Fruit fly (Drosophila melanogaster) whole organism, wandering third instar larva: ENCODE data around the gene Fim.

Experiments
- Abd-B ChIP-seq: fragments of >200 bp; optimal IDR thresholded peaks from 2 replicates; lab custom pipeline; 2017; ENCODE audit warnings: missing biosample characterization, missing genetic modification characterization
- CG32264 ChIP-seq: fragments of 200-800 bp; sonication (Bioruptor generic); optimal IDR thresholded peaks from 2 replicates; lab custom pipeline; 2016; ENCODE audit warnings: missing biosample characterization, missing genetic modification characterization
- CG9705 ChIP-seq: fragments of 200-800 bp; sonication (Bioruptor generic); optimal IDR thresholded peaks from 2 replicates; lab custom pipeline; 2018; ENCODE audit warnings: missing biosample characterization, mild to moderate bottlenecking, missing genetic modification characterization
- CrebA ChIP-seq: fragments of 200-800 bp; sonication (Bioruptor generic); optimal IDR thresholded peaks from 2 replicates; lab custom pipeline; 2016; ENCODE audit warnings: missing biosample characterization, mild to moderate bottlenecking, missing genetic modification characterization, borderline replicate concordance
- Dfd ChIP-seq: fragments of >200 bp; optimal IDR thresholded peaks from 2 replicates; lab custom pipeline; 2017; ENCODE audit warnings: missing biosample characterization, missing genetic modification characterization
- HLH106 ChIP-seq: fragments of 200-800 bp; optimal IDR thresholded peaks from 3 replicates; lab custom pipeline; 2019; ENCODE audit warnings: missing biosample characterization, mild to moderate bottlenecking, missing genetic modification characterization, moderate library complexity
- Hnf4 ChIP-seq: fragments of 200-800 bp; sonication (Bioruptor generic); optimal IDR thresholded peaks from 2 replicates; lab custom pipeline; 2016; ENCODE audit warnings: missing biosample characterization, mild to moderate bottlenecking, missing genetic modification characterization
- Hr78 ChIP-seq: fragments of >200 bp; optimal IDR thresholded peaks from 2 replicates; lab custom pipeline; 2017; ENCODE audit warnings: missing biosample characterization, missing genetic modification characterization
- Jra ChIP-seq: sonication (Bioruptor generic); optimal IDR thresholded peaks from 2 replicates; lab custom pipeline; 2016; ENCODE audit warnings: missing biosample characterization, missing genetic modification characterization
- OdsH ChIP-seq: fragments of 200-800 bp; sonication (Bioruptor generic); optimal IDR thresholded peaks from 2 replicates; lab custom pipeline; 2016; ENCODE audit warnings: missing biosample characterization, mild to moderate bottlenecking, missing genetic modification characterization
- Rel ChIP-seq, 2 experiments: fragments of 200-800 bp; sonication (Bioruptor generic) in 1 of 2; optimal IDR thresholded peaks; 2 replicates in 1 of 2; 3 replicates in 1 of 2; lab custom pipeline; 2016 to 2019; ENCODE audit warnings: mild to moderate bottlenecking in 2 of 2, missing biosample characterization in 2 of 2, missing genetic modification characterization in 2 of 2, moderate library complexity in 1 of 2
- Sp1 ChIP-seq: fragments of 200-800 bp; sonication (Bioruptor generic); optimal IDR thresholded peaks from 3 replicates; lab custom pipeline; 2019; ENCODE audit warnings: missing biosample characterization, mild to moderate bottlenecking, missing genetic modification characterization, moderate library complexity
- br ChIP-seq: fragments of 200-800 bp; sonication (Bioruptor generic); optimal IDR thresholded peaks from 2 replicates; lab custom pipeline; 2016; ENCODE audit warnings: missing biosample characterization, missing genetic modification characterization
- brk ChIP-seq: fragments of 200-800 bp; sonication (Bioruptor generic); optimal IDR thresholded peaks from 2 replicates; lab custom pipeline; 2016; ENCODE audit warnings: missing biosample characterization, mild to moderate bottlenecking, missing genetic modification characterization
- dl ChIP-seq, 2 experiments: fragments of 175-275, 200-275 bp in 1 of 2; fragments of 200-275 bp in 1 of 2; sonication (Bioruptor generic); optimal IDR thresholded peaks; lab custom pipeline; 2018; ENCODE audit warnings: mild to moderate bottlenecking in 2 of 2, missing biosample characterization in 2 of 2, missing genetic modification characterization in 2 of 2, moderate library complexity in 2 of 2; ENCODE audit not compliant: partially characterized antibody in 2 of 2, insufficient read depth in 1 of 2
- dmrt93B ChIP-seq: fragments of 200-800 bp; sonication (Bioruptor generic); optimal IDR thresholded peaks from 2 replicates; lab custom pipeline; 2018; ENCODE audit warnings: missing biosample characterization, mild to moderate bottlenecking, missing genetic modification characterization
- dsf ChIP-seq: sonication (Bioruptor generic); optimal IDR thresholded peaks from 2 replicates; lab custom pipeline; 2016; ENCODE audit warnings: missing biosample characterization, missing genetic modification characterization, borderline replicate concordance
- ey ChIP-seq: fragments of 200-800 bp; sonication (Bioruptor generic); optimal IDR thresholded peaks from 2 replicates; lab custom pipeline; 2016; ENCODE audit warnings: missing biosample characterization, missing genetic modification characterization
- foxo ChIP-seq, 2 experiments: fragments of 200-800 bp; sonication (Bioruptor generic); optimal IDR thresholded peaks; 2 replicates in 1 of 2; 3 replicates in 1 of 2; lab custom pipeline; 2016 to 2017; ENCODE audit warnings: missing biosample characterization in 2 of 2, missing genetic modification characterization in 2 of 2
- fru ChIP-seq: fragments of 200-800 bp; sonication (Bioruptor generic); optimal IDR thresholded peaks from 3 replicates; lab custom pipeline; 2016; ENCODE audit warnings: missing biosample characterization, mild to moderate bottlenecking, missing genetic modification characterization
- h ChIP-seq: fragments of 200-800 bp; sonication (Bioruptor generic); optimal IDR thresholded peaks from 3 replicates; lab custom pipeline; 2016; ENCODE audit warnings: missing biosample characterization, mild to moderate bottlenecking, missing genetic modification characterization
- jim ChIP-seq: fragments of 175-275, 200-325 bp; sonication (Bioruptor generic); optimal IDR thresholded peaks from 2 replicates; lab custom pipeline; 2016; ENCODE audit warnings: missing biosample characterization, mild to moderate bottlenecking, missing genetic modification characterization
- lola ChIP-seq: fragments of >200 bp; optimal IDR thresholded peaks from 2 replicates; lab custom pipeline; 2017; ENCODE audit warnings: missing biosample characterization, missing genetic modification characterization
- psq ChIP-seq: fragments of 200-800 bp; sonication (Bioruptor generic); optimal IDR thresholded peaks from 3 replicates; lab custom pipeline; 2017; ENCODE audit warnings: missing biosample characterization, mild to moderate bottlenecking, missing genetic modification characterization, moderate library complexity
- rgr ChIP-seq: fragments of 200-800 bp; sonication (Bioruptor generic); optimal IDR thresholded peaks from 3 replicates; lab custom pipeline; 2016; ENCODE audit warnings: missing biosample characterization, mild to moderate bottlenecking, missing genetic modification characterization
- sage ChIP-seq: fragments of 200-800 bp; sonication (Bioruptor generic); optimal IDR thresholded peaks from 2 replicates; lab custom pipeline; 2016; ENCODE audit warnings: missing biosample characterization, mild to moderate bottlenecking, missing genetic modification characterization
- sv ChIP-seq: fragments of 200-800 bp; sonication (Bioruptor generic); optimal IDR thresholded peaks from 3 replicates; lab custom pipeline; 2016; ENCODE audit warnings: missing biosample characterization, missing genetic modification characterization
- tai ChIP-seq: sonication (Bioruptor generic); optimal IDR thresholded peaks from 2 replicates; lab custom pipeline; 2016; ENCODE audit warnings: missing biosample characterization, missing genetic modification characterization
- usp ChIP-seq: fragments of >200 bp; optimal IDR thresholded peaks from 2 replicates; lab custom pipeline; 2017; ENCODE audit warnings: missing biosample characterization, missing genetic modification characterization
- woc ChIP-seq: sonication (Bioruptor generic); optimal IDR thresholded peaks from 2 replicates; lab custom pipeline; 2016; ENCODE audit warnings: missing biosample characterization, mild to moderate bottlenecking, missing genetic modification characterization

Gene Fim

dm6 chrX:17302202-17303061, 703 bp upstream of the Fim start:
- TF ChIP-seq dmrt93B (GFP tag; lab: Kevin White, UChicago), result no peak
- no peak for TF ChIP-seq lola (GFP tag; lab: Kevin White, UChicago)
- no peak for TF ChIP-seq sage (GFP tag; lab: Kevin White, UChicago)
- no peak for TF ChIP-seq brk (GFP tag; lab: Kevin White, UChicago)
- peak; percentile 1 for TF ChIP-seq HLH106
- TF ChIP-seq Jra (GFP tag; lab: Kevin White, UChicago), result no peak
- TF ChIP-seq Dfd (GFP tag; lab: Kevin White, UChicago), result no peak
- no peak for TF ChIP-seq CrebA (GFP tag; lab: Kevin White, UChicago)
- TF ChIP-seq Sp1 (GFP tag; lab: Kevin White, UChicago), result peak; percentile 10
- TF ChIP-seq h (GFP tag; lab: Kevin White, UChicago), result peak; percentile 36
- no peak for TF ChIP-seq fru (GFP tag; lab: Kevin White, UChicago)
- TF ChIP-seq Rel (GFP tag; optimal IDR thresholded peaks at IDR 0.05; lab: Kevin White, UChicago), result no peak
- peak; percentile 42 for TF ChIP-seq Rel (tag; optimal IDR thresholded peaks at IDR 0.05; lab: Kevin White, UChicago)

- TF ChIP-seq Rel (GFP tag; optimal IDR thresholded peaks at IDR 0.05; lab: Kevin White, UChicago) (no peak), Rel (tag; optimal IDR thresholded peaks at IDR 0.05; lab: Kevin White, UChicago) (no peak), Sp1 (GFP tag; lab: Kevin White, UChicago) (peak; percentile 59), rgr (peak; percentile 18), CrebA (GFP tag; lab: Kevin White, UChicago) (no peak), Abd-B (GFP tag; lab: Kevin White, UChicago) (no peak), br (peak; percentile 37), h (GFP tag; lab: Kevin White, UChicago) (peak; percentile 74), woc (GFP tag; lab: Kevin White, UChicago) (peak; percentile 60), HLH106 (peak; percentile 80), CG9705 (GFP tag; lab: Kevin White, UChicago) (peak; percentile 45), psq (GFP tag; lab: Kevin White, UChicago) (peak; percentile 38), Dfd (GFP tag; lab: Kevin White, UChicago) (no peak), ey (peak; percentile 67), dmrt93B (GFP tag; lab: Kevin White, UChicago) (peak; percentile 70), Hnf4 (no peak), CG32264 (GFP tag; lab: Kevin White, UChicago) (no peak), fru (GFP tag; lab: Kevin White, UChicago) (peak; percentile 83), OdsH (GFP tag; lab: Kevin White, UChicago) (peak; percentile 18), foxo (GFP tag; optimal IDR thresholded peaks at IDR 0.05; lab: Kevin White, UChicago) (peak in 1 of 2 experiments; percentile 82), usp (GFP tag; lab: Kevin White, UChicago) (no peak)
Observed at dm6 chrX:17300609-17301208, 1.0 kb downstream of the Fim start.

- TF ChIP-seq lola (GFP tag; lab: Kevin White, UChicago) (no peak), brk (GFP tag; lab: Kevin White, UChicago) (peak; percentile 49), tai (GFP tag; lab: Kevin White, UChicago) (peak; percentile 32), CG9705 (GFP tag; lab: Kevin White, UChicago) (peak; percentile 45), Abd-B (GFP tag; lab: Kevin White, UChicago) (no peak), Jra (GFP tag; lab: Kevin White, UChicago) (no peak), usp (GFP tag; lab: Kevin White, UChicago) (no peak), fru (GFP tag; lab: Kevin White, UChicago) (peak; percentile 77), HLH106 (peak; percentile 78), Hnf4 (peak; percentile 73), Sp1 (GFP tag; lab: Kevin White, UChicago) (peak; percentile 64), OdsH (GFP tag; lab: Kevin White, UChicago) (peak; percentile 61), foxo (GFP tag; optimal IDR thresholded peaks at IDR 0.05; lab: Kevin White, UChicago) (peak in 1 of 2 experiments; percentile 77), woc (GFP tag; lab: Kevin White, UChicago) (peak; percentile 57), rgr (peak; percentile 74), Rel (GFP tag; optimal IDR thresholded peaks at IDR 0.05; lab: Kevin White, UChicago) (no peak), Rel (tag; optimal IDR thresholded peaks at IDR 0.05; lab: Kevin White, UChicago) (peak; percentile 3), CG32264 (GFP tag; lab: Kevin White, UChicago) (peak; percentile 24), ey (peak; percentile 78), sage (GFP tag; lab: Kevin White, UChicago) (peak; percentile 10), dsf (no peak), sv (GFP tag; lab: Kevin White, UChicago) (peak; percentile 60), jim (GFP tag; lab: Kevin White, UChicago) (no peak), dmrt93B (GFP tag; lab: Kevin White, UChicago) (peak; percentile 61), br (peak; percentile 78), h (GFP tag; lab: Kevin White, UChicago) (peak; percentile 67), dl (GFP tag; optimal IDR thresholded peaks at IDR 0.05; lab: Kevin White, UChicago; ENCODE audit: insufficient read depth in 1 of 2, partially characterized antibody in 2 of 2) (no peak), Hr78 (GFP tag; lab: Kevin White, UChicago) (no peak), psq (GFP tag; lab: Kevin White, UChicago) (peak; percentile 56)
- TF ChIP-seq, all 38 proteins: peak for 20
Observed at dm6 chrX:17298900-17299836, 2.6 kb downstream of the Fim start.
